Fruit fly (Drosophila melanogaster) whole organism, pupa: Measurements from ENCODE around the gene SP.

Experiments
- CG15710 ChIP-seq: fragments of 200-800 bp; sonication (Bioruptor generic); optimal IDR thresholded peaks from 2 replicates; lab custom pipeline; 2018; ENCODE audit warnings: missing biosample characterization, mild to moderate bottlenecking, missing genetic modification characterization, moderate library complexity
- CG32121 ChIP-seq: fragments of 200-800 bp; sonication (Bioruptor generic); IDR thresholded peaks from 2 replicates; pipeline ENCODE4 v1.3.6; 2022; ENCODE audit warnings: missing biosample characterization, missing genetic modification characterization
- CG34367 ChIP-seq: fragments of 200-800 bp; sonication (Bioruptor generic); optimal IDR thresholded peaks from 2 replicates; lab custom pipeline; 2018; ENCODE audit warnings: missing biosample characterization, mild to moderate bottlenecking, missing genetic modification characterization
- D1 ChIP-seq: fragments of 200-800 bp; sonication (Bioruptor generic); optimal IDR thresholded peaks from 2 replicates; lab custom pipeline; 2018; ENCODE audit warnings: missing biosample characterization, mild to moderate bottlenecking, missing genetic modification characterization, moderate library complexity
- Ets98B ChIP-seq: fragments of 200-800 bp; sonication (Bioruptor generic); IDR thresholded peaks from 2 replicates; pipeline ENCODE4 v1.3.6; 2022; ENCODE audit warnings: missing biosample characterization, missing genetic modification characterization
- Snoo ChIP-seq: fragments of 200-800 bp; sonication (Bioruptor generic); optimal IDR thresholded peaks from 3 replicates; lab custom pipeline; 2017; ENCODE audit warnings: missing biosample characterization, mild to moderate bottlenecking, missing genetic modification characterization, inconsistent platforms
- rn ChIP-seq: fragments of 200-800 bp; sonication (Bioruptor generic); IDR thresholded peaks from 2 replicates; pipeline ENCODE4 v1.3.6; 2022; ENCODE audit warnings: missing biosample characterization, missing genetic modification characterization

DNA sequence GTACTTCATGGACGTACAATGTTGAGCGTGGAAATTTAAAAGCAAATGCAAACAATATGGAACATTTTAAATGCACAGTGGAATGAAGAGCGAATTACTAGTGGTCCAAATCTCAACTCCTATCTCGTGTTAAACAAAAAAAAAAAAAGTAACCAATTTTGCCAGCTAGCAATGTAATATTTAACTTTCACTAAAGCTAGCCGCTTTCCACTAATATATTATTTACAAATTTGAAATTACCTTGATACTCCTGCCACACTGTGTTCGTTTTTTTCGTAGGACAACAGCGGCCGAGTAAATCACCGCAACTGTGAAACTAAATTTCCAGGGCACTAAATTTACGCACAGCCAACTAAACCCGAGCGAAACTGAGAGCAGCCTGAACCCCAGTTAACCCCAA is 33.5 kb upstream of the SP start:
- TF ChIP-seq rn: no peak
- TF ChIP-seq CG34367 (tag; lab: Kevin White, UChicago): no peak
- TF ChIP-seq CG32121 (GFP tag; lab: Robert Waterston, UW): no peak
- TF ChIP-seq CG15710 (tag; lab: Kevin White, UChicago): no peak
- TF ChIP-seq Ets98B: no peak
- TF ChIP-seq Snoo (tag; lab: Kevin White, UChicago): no peak
- TF ChIP-seq D1: no peak
